Worm (Caenorhabditis elegans) whole organism, late embryonic: ENCODE results near the gene cdkr-3.
"Not testable (repeated sequence)": the region's sequence is repeated elsewhere in the genome, so short reads cannot be mapped to it uniquely, and the experiment has no call there.

ENCODE experiments used
- C08G9.2 ChIP-seq: sonication (generic microtip); optimal IDR thresholded peaks from 2 replicates; lab custom pipeline; 2016; ENCODE audit warnings: mild to moderate bottlenecking, missing genetic modification characterization, moderate library complexity, missing compliant biosample characterization
- F13H6.1 ChIP-seq: sonication (generic microtip); optimal IDR thresholded peaks from 2 replicates; lab custom pipeline; 2016; ENCODE audit warnings: missing genetic modification characterization, missing compliant biosample characterization
- K02D7.2 ChIP-seq: sonication (generic microtip); optimal IDR thresholded peaks from 2 replicates; lab custom pipeline; 2017; ENCODE audit warnings: mild to moderate bottlenecking, missing genetic modification characterization, missing compliant biosample characterization
- K09A11.1 ChIP-seq: sonication (generic microtip); optimal IDR thresholded peaks from 2 replicates; lab custom pipeline; 2017; ENCODE audit warnings: antibody characterized with exemption, mild to moderate bottlenecking, missing genetic modification characterization, missing compliant biosample characterization; ENCODE audit not compliant: insufficient read depth
- ceh-14 ChIP-seq: sonication (generic microtip); optimal IDR thresholded peaks from 2 replicates; lab custom pipeline; 2016; ENCODE audit warnings: missing genotype, missing genetic modification characterization, missing compliant biosample characterization
- ceh-19 ChIP-seq: fragments of 200-800 bp; sonication (Bioruptor generic); optimal IDR thresholded peaks from 2 replicates; lab custom pipeline; 2018; ENCODE audit warnings: mild to moderate bottlenecking, missing genetic modification characterization, missing compliant biosample characterization
- ceh-2 ChIP-seq: sonication (generic microtip); optimal IDR thresholded peaks from 2 replicates; lab custom pipeline; 2016; ENCODE audit warnings: missing genotype, missing genetic modification characterization, missing compliant biosample characterization
- ceh-22 ChIP-seq: sonication (generic microtip); optimal IDR thresholded peaks from 2 replicates; lab custom pipeline; 2017; ENCODE audit warnings: missing biosample characterization, missing genetic modification characterization
- ceh-24 ChIP-seq: sonication (generic microtip); optimal IDR thresholded peaks from 2 replicates; lab custom pipeline; 2016; ENCODE audit warnings: mild to moderate bottlenecking, missing genetic modification characterization, missing compliant biosample characterization
- ceh-31 ChIP-seq: sonication (generic microtip); optimal IDR thresholded peaks from 2 replicates; lab custom pipeline; 2016; ENCODE audit warnings: missing genetic modification characterization, missing compliant biosample characterization
- ceh-34 ChIP-seq: sonication (generic microtip); optimal IDR thresholded peaks from 2 replicates; lab custom pipeline; 2016; ENCODE audit warnings: mild to moderate bottlenecking, missing genetic modification characterization, missing compliant biosample characterization
- ceh-45 ChIP-seq: fragments of 200-800 bp; sonication (Bioruptor generic); IDR thresholded peaks from 2 replicates; pipeline ENCODE4 v1.3.6; 2022; ENCODE audit warnings: missing genetic modification reagents, missing genetic modification characterization, missing compliant biosample characterization
- che-1 ChIP-seq: sonication (generic microtip); optimal IDR thresholded peaks from 2 replicates; lab custom pipeline; 2016; ENCODE audit warnings: mild to moderate bottlenecking, missing genetic modification characterization, missing compliant biosample characterization
- dmd-4 ChIP-seq: sonication (generic microtip); optimal IDR thresholded peaks from 2 replicates; lab custom pipeline; 2016; ENCODE audit warnings: borderline replicate concordance, missing genetic modification characterization, missing compliant biosample characterization
- elt-2 ChIP-seq: sonication (generic microtip); optimal IDR thresholded peaks from 2 replicates; lab custom pipeline; 2016; ENCODE audit warnings: missing genetic modification reagents, missing genetic modification characterization, missing compliant biosample characterization
- ets-4 ChIP-seq: sonication (generic microtip); optimal IDR thresholded peaks from 2 replicates; lab custom pipeline; 2016; ENCODE audit warnings: missing genetic modification characterization, missing compliant biosample characterization
- eyg-1 ChIP-seq: sonication (generic microtip); optimal IDR thresholded peaks from 2 replicates; lab custom pipeline; 2016; ENCODE audit warnings: missing genotype, missing genetic modification characterization, missing compliant biosample characterization
- fax-1 ChIP-seq: sonication (generic microtip); optimal IDR thresholded peaks from 2 replicates; lab custom pipeline; 2016; ENCODE audit warnings: missing genotype, missing genetic modification characterization, missing compliant biosample characterization
- fkh-6 ChIP-seq: sonication (generic microtip); optimal IDR thresholded peaks from 2 replicates; lab custom pipeline; 2016; ENCODE audit warnings: missing genetic modification characterization, missing compliant biosample characterization
- gmeb-2 ChIP-seq: sonication (generic microtip); optimal IDR thresholded peaks from 2 replicates; lab custom pipeline; 2016; ENCODE audit warnings: missing genetic modification characterization, inconsistent platforms, missing compliant biosample characterization
- hlh-13 ChIP-seq: fragments of 200-800 bp; sonication (Bioruptor generic); optimal IDR thresholded peaks from 2 replicates; lab custom pipeline; 2018; ENCODE audit warnings: mild to moderate bottlenecking, missing genetic modification characterization, missing compliant biosample characterization
- hlh-30 ChIP-seq: sonication (generic microtip); optimal IDR thresholded peaks from 2 replicates; lab custom pipeline; 2017; ENCODE audit warnings: antibody characterized with exemption, missing genetic modification characterization, missing compliant biosample characterization; ENCODE audit not compliant: insufficient read depth
- hlh-6 ChIP-seq: sonication (generic microtip); optimal IDR thresholded peaks from 2 replicates; lab custom pipeline; 2016; ENCODE audit warnings: missing genotype, missing genetic modification characterization, missing compliant biosample characterization
- lim-6 ChIP-seq: sonication (generic microtip); optimal IDR thresholded peaks from 2 replicates; lab custom pipeline; 2016; ENCODE audit warnings: missing genetic modification characterization, missing compliant biosample characterization
- nfya-1 ChIP-seq: sonication (generic microtip); optimal IDR thresholded peaks from 2 replicates; lab custom pipeline; 2017; ENCODE audit warnings: missing genetic modification characterization, mild to moderate bottlenecking, missing compliant biosample characterization, antibody characterized with exemption, moderate library complexity
- nhr-232 ChIP-seq: sonication (generic microtip); optimal IDR thresholded peaks from 2 replicates; lab custom pipeline; 2016; ENCODE audit warnings: missing genetic modification characterization, missing compliant biosample characterization
- pag-3 ChIP-seq: sonication (generic microtip); optimal IDR thresholded peaks from 2 replicates; lab custom pipeline; 2016; ENCODE audit warnings: missing compliant biosample characterization, missing genetic modification characterization, borderline replicate concordance
- pax-1 ChIP-seq: fragments of 150-350 bp; optimal IDR thresholded peaks from 2 replicates; lab custom pipeline; 2014; ENCODE audit warnings: missing biosample characterization, missing genetic modification characterization
- pha-2 ChIP-seq: sonication (generic microtip); optimal IDR thresholded peaks from 2 replicates; lab custom pipeline; 2017; ENCODE audit warnings: mild to moderate bottlenecking, missing genetic modification characterization, missing compliant biosample characterization
- pha-4 ChIP-seq: fragments of 150-350 bp; optimal IDR thresholded peaks from 2 replicates; lab custom pipeline; 2018; ENCODE audit warnings: missing biosample characterization, missing genetic modification reagents, missing genetic modification characterization
- pros-1 ChIP-seq: fragments of 150-350 bp; optimal IDR thresholded peaks from 2 replicates; lab custom pipeline; 2014; ENCODE audit warnings: missing biosample characterization, missing genetic modification reagents, missing genetic modification characterization
- rnt-1 ChIP-seq: sonication (generic microtip); optimal IDR thresholded peaks from 2 replicates; lab custom pipeline; 2016; ENCODE audit warnings: missing genetic modification characterization, missing compliant biosample characterization
- sox-4 ChIP-seq: sonication (generic microtip); optimal IDR thresholded peaks from 2 replicates; lab custom pipeline; 2017; ENCODE audit warnings: mild to moderate bottlenecking, missing genetic modification characterization, inconsistent platforms, missing compliant biosample characterization
- syd-9 ChIP-seq: sonication (generic microtip); optimal IDR thresholded peaks from 2 replicates; lab custom pipeline; 2016; ENCODE audit warnings: mild to moderate bottlenecking, missing genetic modification characterization, moderate library complexity, missing compliant biosample characterization
- tbx-7 ChIP-seq: sonication (generic microtip); optimal IDR thresholded peaks from 2 replicates; lab custom pipeline; 2016; ENCODE audit warnings: missing genotype, missing genetic modification characterization, missing compliant biosample characterization
- ttx-3 ChIP-seq: sonication (generic microtip); optimal IDR thresholded peaks from 2 replicates; lab custom pipeline; 2016; ENCODE audit warnings: missing genetic modification reagents, missing genetic modification characterization, missing compliant biosample characterization
- unc-3 ChIP-seq, 2 experiments: fragments of 200-800 bp in 1 of 2; sonication (Bioruptor generic) in 1 of 2; sonication (generic microtip) in 1 of 2; conservative IDR thresholded peaks in 1 of 2; optimal IDR thresholded peaks in 1 of 2; 2 replicates each; pipeline versions ENCODE4 v1.3.6 to Lab custom; 2016 to 2022; ENCODE audit warnings: missing compliant biosample characterization in 2 of 2, missing genetic modification characterization in 2 of 2, missing genetic modification reagents in 1 of 2
- unc-42 ChIP-seq: sonication (generic microtip); optimal IDR thresholded peaks from 2 replicates; lab custom pipeline; 2016; ENCODE audit warnings: missing genotype, missing genetic modification characterization, missing compliant biosample characterization
- unc-55 ChIP-seq: sonication (generic microtip); optimal IDR thresholded peaks from 2 replicates; lab custom pipeline; 2017; ENCODE audit warnings: missing biosample characterization, missing genetic modification reagents, missing genetic modification characterization
- unc-86 ChIP-seq: sonication (generic microtip); optimal IDR thresholded peaks from 2 replicates; lab custom pipeline; 2016; ENCODE audit warnings: missing genetic modification characterization, missing compliant biosample characterization

Gene cdkr-3

ce11 chrV:20303288-20303687 lies 33.4 kb downstream of the cdkr-3 start, which contains the start of gene ZC15.3:
Gene ZC15.3, plus strand, starts transcription at chrV:20303588.
- TF ChIP-seq pax-1 (tag; lab: Kevin White, UChicago); lim-6; F13H6.1: not testable (repeated sequence)

DNA sequence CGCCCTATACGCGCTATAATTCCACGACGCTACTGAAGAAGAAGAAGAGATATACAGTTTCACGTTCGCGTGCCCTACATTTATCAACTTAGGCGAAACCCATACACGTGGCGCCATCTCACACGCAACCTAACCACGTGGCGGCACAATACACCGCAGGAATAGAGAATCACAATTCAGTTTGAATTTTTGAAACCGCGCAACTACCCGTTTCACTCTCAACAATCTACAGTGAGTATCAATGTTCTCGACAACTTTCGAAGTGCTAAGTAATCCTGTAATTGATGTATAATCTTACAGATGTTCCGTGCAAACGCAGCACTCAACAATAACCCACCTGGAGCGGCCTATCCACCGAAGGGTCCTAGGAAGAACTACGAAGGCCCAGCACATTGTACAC lies 35.9 kb downstream of the cdkr-3 start, which contains the start of gene ZC15.1:
Gene ZC15.1, plus strand, starts transcription at position 301 of the 400 bp plus-strand sequence.
- TF ChIP-seq ceh-2 (tag; lab: Kevin White, UChicago) (no peak), ceh-14 (tag; lab: Kevin White, UChicago) (no peak), hlh-30 (tag; lab: Kevin White, UChicago) (no peak), ceh-45 (GFP tag; lab: Robert Waterston, UW) (no peak), nhr-232 (tag; lab: Kevin White, UChicago) (no peak), C08G9.2 (tag; lab: Kevin White, UChicago) (no peak), ets-4 (no peak), rnt-1 (tag; lab: Kevin White, UChicago) (no peak), sox-4 (no peak), syd-9 (tag; lab: Kevin White, UChicago) (no peak), fax-1 (no peak), K09A11.1 (tag; lab: Kevin White, UChicago) (no peak), pag-3 (tag; lab: Kevin White, UChicago) (no peak), che-1 (tag; lab: Kevin White, UChicago) (no peak), ceh-31 (no peak), tbx-7 (tag; lab: Kevin White, UChicago) (no peak), hlh-6 (tag; lab: Kevin White, UChicago) (no peak), dmd-4 (no peak), ceh-22 (tag; lab: Kevin White, UChicago) (no peak)
- TF ChIP-seq, all 69 proteins: peak for 0

ce11 chrV:20310575-20310974 lies 40.7 kb downstream of the cdkr-3 start, which contains the start of gene ZC15.10:
Gene ZC15.10, plus strand, starts transcription at chrV:20310736.
- TF ChIP-seq ceh-24 (tag; lab: Kevin White, UChicago) (no peak), ceh-2 (tag; lab: Kevin White, UChicago) (no peak), ceh-22 (tag; lab: Kevin White, UChicago) (no peak), unc-3 (GFP tag; conservative IDR thresholded peaks at IDR 0.05; lab: Robert Waterston, UW) (no peak), unc-3 (tag; optimal IDR thresholded peaks at IDR 0.05; lab: Kevin White, UChicago) (no peak), gmeb-2 (tag; lab: Kevin White, UChicago) (no peak), pha-4 (tag; lab: Kevin White, UChicago) (no peak), pha-2 (tag; lab: Kevin White, UChicago) (no peak), dmd-4 (no peak), unc-86 (tag; lab: Kevin White, UChicago) (no peak), fkh-6 (tag; lab: Kevin White, UChicago) (no peak), ceh-19 (no peak), ceh-34 (tag; lab: Kevin White, UChicago) (no peak), nfya-1 (tag; lab: Kevin White, UChicago) (no peak), hlh-13 (GFP tag; lab: Kevin White, UChicago) (no peak), fax-1 (no peak), K02D7.2 (tag; lab: Kevin White, UChicago) (no peak)
- TF ChIP-seq, all 69 proteins: peak for 0

- TF ChIP-seq eyg-1: no peak
- TF ChIP-seq unc-55: no peak
- TF ChIP-seq unc-42 (tag; lab: Kevin White, UChicago): no peak
- TF ChIP-seq ttx-3 (tag; lab: Kevin White, UChicago): no peak
- no peak for TF ChIP-seq C08G9.2 (tag; lab: Kevin White, UChicago)
- TF ChIP-seq pros-1 (tag; lab: Kevin White, UChicago): no peak
- TF ChIP-seq ceh-34 (tag; lab: Kevin White, UChicago): no peak
- no peak for TF ChIP-seq elt-2 (tag; lab: Kevin White, UChicago)
- no peak for TF ChIP-seq ets-4
Observed at ce11 chrV:20311519-20311918, 41.6 kb downstream of the cdkr-3 start, which contains the start of gene clec-262. Gene clec-262, plus strand, starts transcription at chrV:20311819.
